Worm (Caenorhabditis elegans) whole organism, L3 larva: Measurements from ENCODE around the gene ZK1307.4.

Source experiments
- R02D3.7 ChIP-seq: fragments of 150-350 bp; optimal IDR thresholded peaks from 2 replicates; lab custom pipeline; 2014; ENCODE audit warnings: missing biosample characterization, missing genetic modification characterization
- aly-2 ChIP-seq: fragments of 150-350 bp; optimal IDR thresholded peaks from 2 replicates; lab custom pipeline; 2014; ENCODE audit warnings: missing biosample characterization, missing genetic modification characterization
- ama-1 ChIP-seq: fragments of 150-350 bp; optimal IDR thresholded peaks from 2 replicates; lab custom pipeline; 2018
- ceh-28 ChIP-seq: fragments of 150-350 bp; optimal IDR thresholded peaks from 2 replicates; lab custom pipeline; 2014; ENCODE audit warnings: missing biosample characterization, missing genetic modification reagents, missing genetic modification characterization
- daf-12 ChIP-seq: fragments of 150-350 bp; optimal IDR thresholded peaks from 2 replicates; lab custom pipeline; 2014; ENCODE audit warnings: missing biosample characterization, missing genetic modification reagents, missing genetic modification characterization
- egl-27 ChIP-seq: sonication (generic microtip); optimal IDR thresholded peaks from 4 replicates; lab custom pipeline; 2017; ENCODE audit warnings: missing biosample characterization, missing genetic modification reagents, missing genetic modification characterization
- egl-5 ChIP-seq: fragments of 150-350 bp; optimal IDR thresholded peaks from 2 replicates; lab custom pipeline; 2017; ENCODE audit warnings: missing biosample characterization, missing genetic modification reagents, missing genetic modification characterization, inconsistent platforms
- elt-1 ChIP-seq: fragments of 150-350 bp; optimal IDR thresholded peaks from 2 replicates; lab custom pipeline; 2014; ENCODE audit warnings: missing biosample characterization, missing genetic modification characterization
- elt-2 ChIP-seq: sonication (generic microtip); optimal IDR thresholded peaks from 2 replicates; lab custom pipeline; 2016; ENCODE audit warnings: missing genetic modification reagents, mild to moderate bottlenecking, missing genetic modification characterization, missing compliant biosample characterization
- elt-3 ChIP-seq, 3 experiments: fragments of 150-350 bp in 1 of 3; sonication (generic microtip) in 2 of 3; optimal IDR thresholded peaks; 2 replicates in 2 of 3; 4 replicates in 1 of 3; lab custom pipeline; 2014 to 2017; ENCODE audit warnings: missing biosample characterization in 3 of 3, missing genetic modification characterization in 3 of 3
- eor-1 ChIP-seq, 2 experiments: fragments of 150-350 bp; optimal IDR thresholded peaks; 2 replicates each; lab custom pipeline; 2014 to 2018; ENCODE audit warnings: missing biosample characterization in 2 of 2, missing genetic modification characterization in 2 of 2
- fkh-10 ChIP-seq: sonication (generic microtip); optimal IDR thresholded peaks from 2 replicates; lab custom pipeline; 2017; ENCODE audit warnings: missing biosample characterization, missing genetic modification reagents, missing genetic modification characterization
- fos-1 ChIP-seq: fragments of 150-350 bp; optimal IDR thresholded peaks from 2 replicates; lab custom pipeline; 2014; ENCODE audit warnings: missing biosample characterization, missing genetic modification characterization
- jun-1 ChIP-seq: fragments of 150-350 bp; optimal IDR thresholded peaks from 2 replicates; lab custom pipeline; 2014; ENCODE audit warnings: missing biosample characterization, missing genetic modification reagents, missing genetic modification characterization
- lin-39 ChIP-seq: fragments of 150-350 bp; optimal IDR thresholded peaks from 2 replicates; lab custom pipeline; 2018; ENCODE audit warnings: missing biosample characterization, missing genetic modification reagents, missing genetic modification characterization
- lsy-12 ChIP-seq: sonication (generic microtip); optimal IDR thresholded peaks from 2 replicates; lab custom pipeline; 2016; ENCODE audit warnings: mild to moderate bottlenecking, missing genetic modification characterization, missing compliant biosample characterization
- nhr-11 ChIP-seq: fragments of 150-350 bp; optimal IDR thresholded peaks from 2 replicates; lab custom pipeline; 2014; ENCODE audit warnings: missing biosample characterization, missing genetic modification characterization
- nhr-12 ChIP-seq: fragments of 150-350 bp; optimal IDR thresholded peaks from 2 replicates; lab custom pipeline; 2014; ENCODE audit warnings: missing biosample characterization, missing genetic modification characterization
- nhr-23 ChIP-seq: fragments of 150-350 bp; optimal IDR thresholded peaks from 2 replicates; lab custom pipeline; 2014; ENCODE audit warnings: missing biosample characterization, missing genetic modification reagents, missing genetic modification characterization
- nhr-25 ChIP-seq: sonication (generic microtip); optimal IDR thresholded peaks from 2 replicates; lab custom pipeline; 2017; ENCODE audit warnings: missing biosample characterization, missing genetic modification characterization
- nhr-28 ChIP-seq: fragments of 150-350 bp; optimal IDR thresholded peaks from 2 replicates; lab custom pipeline; 2014; ENCODE audit warnings: missing biosample characterization, missing genetic modification characterization
- nhr-43 ChIP-seq: sonication (generic microtip); optimal IDR thresholded peaks from 2 replicates; lab custom pipeline; 2016; ENCODE audit warnings: mild to moderate bottlenecking, missing genetic modification characterization, missing compliant biosample characterization; ENCODE audit not compliant: poor library complexity, severe bottlenecking
- nhr-67 ChIP-seq: fragments of 150-350 bp; optimal IDR thresholded peaks from 2 replicates; lab custom pipeline; 2014; ENCODE audit warnings: missing biosample characterization, missing genetic modification characterization
- pha-4 ChIP-seq: fragments of 150-350 bp; optimal IDR thresholded peaks from 2 replicates; lab custom pipeline; 2014; ENCODE audit warnings: missing biosample characterization, missing genetic modification reagents, missing genetic modification characterization
- pqm-1 ChIP-seq: fragments of 150-350 bp; optimal IDR thresholded peaks from 2 replicates; lab custom pipeline; 2017; ENCODE audit warnings: missing biosample characterization, missing genetic modification characterization, inconsistent platforms
- sea-2 ChIP-seq: fragments of 150-350 bp; sonication (generic microtip); optimal IDR thresholded peaks from 4 replicates; lab custom pipeline; 2014; ENCODE audit warnings: missing biosample characterization, missing genetic modification reagents, missing genetic modification characterization
- snpc-4 ChIP-seq: fragments of 150-350 bp; optimal IDR thresholded peaks from 2 replicates; lab custom pipeline; 2014; ENCODE audit warnings: missing biosample characterization, missing genetic modification characterization
- tbx-2 ChIP-seq: sonication (generic microtip); optimal IDR thresholded peaks from 2 replicates; lab custom pipeline; 2016; ENCODE audit warnings: mild to moderate bottlenecking, missing genetic modification characterization, missing compliant biosample characterization
- unc-62 ChIP-seq: fragments of 150-350 bp; sonication (generic microtip); optimal IDR thresholded peaks from 4 replicates; lab custom pipeline; 2014; ENCODE audit warnings: missing biosample characterization, missing genetic modification reagents, missing genetic modification characterization
- zag-1 ChIP-seq: fragments of 150-350 bp; optimal IDR thresholded peaks from 2 replicates; lab custom pipeline; 2014; ENCODE audit warnings: missing biosample characterization, missing genetic modification characterization

The ZK1307.4 gene

DNA sequence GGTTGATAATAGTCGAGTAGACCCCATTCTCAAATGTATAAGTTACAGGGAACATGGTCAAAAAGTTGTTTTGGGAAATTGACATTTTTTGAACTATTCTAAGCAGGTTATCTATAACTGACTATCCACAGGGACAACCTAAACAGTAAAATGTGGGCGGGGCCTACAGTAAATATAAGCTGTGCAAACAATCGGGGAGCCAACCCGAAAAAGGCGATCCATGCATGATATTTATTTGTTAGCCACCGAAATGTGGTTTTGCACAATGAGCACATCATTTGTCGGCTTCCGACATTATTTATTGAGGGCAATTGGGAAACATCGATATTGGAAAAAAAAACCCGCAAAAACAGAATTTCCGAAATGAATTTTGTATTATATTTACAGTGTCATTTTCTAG, 36.9 kb downstream of the ZK1307.4 start, which contains the start of gene hlh-6:
Gene hlh-6, minus strand, starts transcription at position 101 of the 400 bp plus-strand sequence.
- no peak for TF ChIP-seq egl-27
- TF ChIP-seq elt-1 (tag; lab: Kevin White, UChicago), result no peak
- no peak for TF ChIP-seq jun-1 (tag; lab: Kevin White, UChicago)
- TF ChIP-seq elt-3 (tag; optimal IDR thresholded peaks at IDR 0.05; lab: Kevin White, UChicago), result no peak
- no peak for TF ChIP-seq fos-1 (tag; lab: Kevin White, UChicago)
- no peak for TF ChIP-seq unc-62

DNA sequence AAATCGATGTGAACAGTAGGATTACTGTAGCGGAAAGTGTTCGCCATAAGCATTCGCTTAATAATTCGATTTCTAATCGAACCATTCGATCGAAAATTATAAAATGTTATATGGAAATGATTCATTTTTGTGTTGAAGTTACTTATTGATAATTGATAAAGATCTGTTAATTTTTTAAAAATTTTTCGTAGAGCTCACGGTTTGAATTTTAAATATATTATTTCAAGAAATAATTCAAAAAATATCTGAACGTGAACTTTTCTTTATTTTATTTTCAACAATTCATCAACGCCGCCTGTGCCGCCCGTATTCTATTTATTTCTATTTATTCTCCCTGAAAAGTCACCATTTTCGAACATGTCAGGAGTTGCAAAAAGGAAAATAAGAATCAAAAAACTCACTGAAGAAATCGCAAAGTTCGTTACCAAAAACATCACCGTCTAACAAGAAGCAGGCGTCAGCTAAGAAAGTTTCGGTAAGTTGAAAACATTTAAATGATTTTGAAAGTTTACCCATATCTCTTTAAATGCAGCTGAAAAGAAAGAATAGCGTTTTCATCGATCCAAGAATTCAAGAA, 40.2 kb downstream of the ZK1307.4 start, which contains the start of the genes T15H9.5 and T15H9.4:
Gene T15H9.5, minus strand, starts transcription at position 101 of the 577 bp plus-strand sequence.
Gene T15H9.4, plus strand, starts transcription at position 527 of the 577 bp plus-strand sequence.
- no peak for TF ChIP-seq sea-2 (GFP tag; lab: Kevin White, UChicago)
- TF ChIP-seq fkh-10 (GFP tag; lab: Kevin White, UChicago), result no peak
- no peak for TF ChIP-seq nhr-11 (tag; lab: Kevin White, UChicago)
- no peak for TF ChIP-seq nhr-43
- no peak for TF ChIP-seq nhr-23 (tag; lab: Kevin White, UChicago)
- TF ChIP-seq nhr-12, result no peak
- TF ChIP-seq ama-1 (lab: Kevin White, UChicago), result no peak
- no peak for TF ChIP-seq elt-3 (tag; optimal IDR thresholded peaks at IDR 0.05; lab: Kevin White, UChicago)

ce11 chrII:9609296-9609695, 42.3 kb downstream of the ZK1307.4 start, which contains the start of gene pap-2:
Gene pap-2, minus strand, starts transcription at chrII:9609396.
- no peak for TF ChIP-seq nhr-23 (tag; lab: Kevin White, UChicago)
- TF ChIP-seq tbx-2 (tag; lab: Kevin White, UChicago), result no peak
- no peak for TF ChIP-seq aly-2 (tag; lab: Kevin White, UChicago)
- no peak for TF ChIP-seq lsy-12 (tag; lab: Kevin White, UChicago)
- no peak for TF ChIP-seq ceh-28 (tag; lab: Kevin White, UChicago)
- TF ChIP-seq R02D3.7 (tag; lab: Kevin White, UChicago), result no peak
- no peak for TF ChIP-seq egl-5
- no peak for TF ChIP-seq nhr-11 (tag; lab: Kevin White, UChicago)
- no peak for TF ChIP-seq snpc-4 (tag; lab: Kevin White, UChicago)
- TF ChIP-seq elt-2 (tag; lab: Kevin White, UChicago), result no peak
- TF ChIP-seq nhr-67 (tag; lab: Kevin White, UChicago), result no peak

ce11 chrII:9607137-9607536, 44.5 kb downstream of the ZK1307.4 start:
- TF ChIP-seq nhr-43, result no peak
- TF ChIP-seq egl-27, result no peak
- peak; percentile 6 for TF ChIP-seq pha-4 (tag; lab: Kevin White, UChicago)
- no peak for TF ChIP-seq zag-1
- TF ChIP-seq fkh-10 (GFP tag; lab: Kevin White, UChicago), result no peak
- TF ChIP-seq elt-2 (tag; lab: Kevin White, UChicago), result peak; percentile 53
- no peak for TF ChIP-seq elt-3 (tag; optimal IDR thresholded peaks at IDR 0.05; lab: Kevin White, UChicago)
- TF ChIP-seq pqm-1 (tag; lab: Kevin White, UChicago), result peak; percentile 44
- no peak for TF ChIP-seq lin-39 (tag; lab: Kevin White, UChicago)

DNA sequence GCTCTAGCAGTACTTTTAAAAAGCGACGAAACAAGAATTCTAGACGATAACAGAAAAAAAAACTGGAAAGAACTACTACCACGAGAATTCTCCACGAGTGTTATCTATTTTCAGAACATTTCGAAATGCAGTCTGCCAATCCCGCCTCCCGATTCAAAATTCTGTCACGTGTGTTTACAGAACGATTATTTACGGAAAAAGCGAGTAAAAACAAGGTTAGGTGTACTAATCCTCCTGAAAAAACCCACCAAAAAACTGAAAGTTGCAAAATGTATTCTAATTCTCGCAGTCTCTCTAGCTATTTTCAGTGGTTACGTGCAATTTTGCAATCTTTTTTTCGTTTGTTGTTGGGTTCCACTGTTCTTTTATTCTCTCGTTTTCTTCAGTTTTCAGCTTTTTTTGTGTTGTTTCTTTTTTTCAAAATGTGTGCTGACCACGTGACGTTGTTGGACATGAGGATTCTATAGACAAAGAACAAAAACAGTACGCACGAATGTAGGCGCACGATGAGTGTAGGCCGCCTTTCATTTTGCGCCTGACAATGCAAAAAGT, 45.0 kb downstream of the ZK1307.4 start:
- peak; percentile 17 for TF ChIP-seq ama-1 (lab: Kevin White, UChicago)
- no peak for TF ChIP-seq eor-1 (tag; optimal IDR thresholded peaks at IDR 0.05; lab: Kevin White, UChicago)
- TF ChIP-seq elt-1 (tag; lab: Kevin White, UChicago), result no peak
- TF ChIP-seq elt-2 (tag; lab: Kevin White, UChicago), result peak; percentile 20
- no peak for TF ChIP-seq fos-1 (tag; lab: Kevin White, UChicago)
- TF ChIP-seq ceh-28 (tag; lab: Kevin White, UChicago), result no peak
- no peak for TF ChIP-seq nhr-28 (tag; lab: Kevin White, UChicago)
- no peak for TF ChIP-seq snpc-4 (tag; lab: Kevin White, UChicago)
- TF ChIP-seq elt-3 (tag; optimal IDR thresholded peaks at IDR 0.05; lab: Kevin White, UChicago), result no peak
- TF ChIP-seq daf-12 (tag; lab: Kevin White, UChicago), result no peak
- TF ChIP-seq nhr-25 (tag; lab: Kevin White, UChicago), result no peak
- peak; percentile 13 for TF ChIP-seq pha-4 (tag; lab: Kevin White, UChicago)
